Worm (Caenorhabditis elegans): ENCODE results near the gene csa-1.

The csa-1 gene

DNA sequence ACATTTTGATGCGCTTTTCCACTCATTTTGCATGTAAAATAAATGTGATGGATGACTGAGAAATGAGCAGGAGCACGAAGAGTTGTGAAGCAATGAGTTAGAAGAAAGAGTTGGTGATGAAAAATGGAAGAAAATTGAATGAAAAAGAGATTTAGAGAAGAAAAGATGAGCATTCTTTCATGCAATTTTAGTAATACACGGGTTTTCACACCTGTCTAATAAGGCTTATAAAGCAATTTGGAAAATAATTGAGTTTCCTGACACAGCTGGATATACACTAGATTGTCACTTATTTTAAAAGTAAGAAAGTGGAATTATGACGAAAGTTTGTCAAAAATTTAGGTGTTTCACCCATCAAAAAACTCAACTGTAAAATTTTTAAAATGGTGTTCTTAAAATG, 8.7 kb downstream of the csa-1 start:
- TF ChIP-seq hnd-1 (tag; optimal IDR thresholded peaks at IDR 0.05) (no peak), scrt-1 (GFP tag; IDR thresholded peaks at IDR 0.05) (no peak), flt-1 (GFP tag; IDR thresholded peaks at IDR 0.05) (no peak), B0310.2 (tag; optimal IDR thresholded peaks at IDR 0.05) (no peak), tbx-11 (GFP tag; IDR thresholded peaks at IDR 0.05) (no peak), ceh-36 (tag; optimal IDR thresholded peaks at IDR 0.05) (no peak), ama-1 (optimal IDR thresholded peaks at IDR 0.05) (no peak), pes-1 (GFP tag; IDR thresholded peaks at IDR 0.05) (no peak), tra-4 (tag; optimal IDR thresholded peaks at IDR 0.05) (no peak)

DNA sequence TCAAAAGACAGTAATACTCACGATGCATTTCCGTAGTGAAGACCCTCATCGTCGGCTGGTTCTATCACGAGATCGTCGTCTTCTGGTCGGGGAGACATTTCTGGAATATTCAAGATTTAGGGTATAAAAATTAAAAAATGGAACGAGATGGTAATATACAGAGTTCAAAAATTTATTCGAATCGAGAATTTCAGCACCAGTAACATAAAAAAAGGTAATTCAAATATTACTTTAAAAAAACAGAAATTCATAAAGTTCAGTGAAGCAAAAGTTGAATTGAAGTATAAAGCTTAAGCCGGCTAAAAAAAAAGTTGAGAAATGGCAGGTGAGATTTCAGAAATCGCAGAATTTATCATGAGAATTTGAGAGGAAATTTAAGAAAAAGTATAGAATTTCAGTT, 9.3 kb downstream of the csa-1 start, which contains the start of gene cam-1:
Gene cam-1, minus strand, starts transcription at position 101 of the 400 bp plus-strand sequence.
- TF ChIP-seq ceh-36 (tag; optimal IDR thresholded peaks at IDR 0.05): no peak
- TF ChIP-seq tbx-11 (GFP tag; IDR thresholded peaks at IDR 0.05): no peak
- TF ChIP-seq ama-1 (optimal IDR thresholded peaks at IDR 0.05): no peak
- TF ChIP-seq pes-1 (GFP tag; IDR thresholded peaks at IDR 0.05): no peak
- no peak for TF ChIP-seq hmg-4 (GFP tag; optimal IDR thresholded peaks at IDR 0.05)

DNA sequence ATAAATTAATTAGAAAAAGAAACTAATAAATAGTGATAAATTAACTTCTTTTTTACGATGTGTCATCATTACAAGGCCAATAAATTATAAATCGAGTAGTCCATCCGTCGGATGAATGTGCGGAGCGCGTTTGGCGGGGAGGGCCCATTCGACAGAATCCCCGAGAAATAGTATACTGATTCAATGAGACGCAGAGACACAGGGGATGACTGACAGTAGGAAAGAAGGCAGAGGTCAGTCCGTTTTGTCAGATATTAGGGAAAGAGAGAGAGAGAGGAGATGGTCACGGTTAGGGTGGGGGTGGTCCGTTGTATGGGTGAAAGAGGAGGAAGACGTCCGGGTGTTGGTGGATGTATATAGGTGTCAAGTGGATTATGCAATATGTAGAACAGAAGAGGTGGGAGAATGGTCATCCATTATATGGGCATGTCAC, 10.9 kb downstream of the csa-1 start:
- TF ChIP-seq flt-1 (GFP tag; IDR thresholded peaks at IDR 0.05): peak; percentile 26; the same call in 1 of the 2 replicates
- no peak for TF ChIP-seq tbx-11 (GFP tag; IDR thresholded peaks at IDR 0.05)
- no peak for TF ChIP-seq tra-4 (tag; optimal IDR thresholded peaks at IDR 0.05)
- TF ChIP-seq hmg-4 (GFP tag; optimal IDR thresholded peaks at IDR 0.05): peak; percentile 74
- no peak for TF ChIP-seq ama-1 (optimal IDR thresholded peaks at IDR 0.05)
- TF ChIP-seq tbx-37 (GFP tag; conservative IDR thresholded peaks at IDR 0.05): no peak
- no peak for TF ChIP-seq aly-1 (tag; optimal IDR thresholded peaks at IDR 0.05)
- no peak for TF ChIP-seq scrt-1 (GFP tag; IDR thresholded peaks at IDR 0.05)
- TF ChIP-seq pes-1 (GFP tag; IDR thresholded peaks at IDR 0.05): no peak; the same call in 1 of the 2 replicates
- TF ChIP-seq ets-7 (tag; optimal IDR thresholded peaks at IDR 0.05): peak; percentile 48
- TF ChIP-seq B0310.2 (tag; optimal IDR thresholded peaks at IDR 0.05): peak; percentile 14
- peak; percentile 80 for TF ChIP-seq F13C5.2 (tag; optimal IDR thresholded peaks at IDR 0.05)
- peak; percentile 53; the same call in 1 of the 2 replicates for TF ChIP-seq sea-1 (GFP tag; conservative IDR thresholded peaks at IDR 0.05)
- TF ChIP-seq ceh-36 (tag; optimal IDR thresholded peaks at IDR 0.05): no peak
- no peak for TF ChIP-seq hnd-1 (tag; optimal IDR thresholded peaks at IDR 0.05)
- no peak for TF ChIP-seq ceh-13 (GFP tag; optimal IDR thresholded peaks at IDR 0.05)
- TF ChIP-seq hmbx-1 (tag; optimal IDR thresholded peaks at IDR 0.05): no peak

ce11 chrII:9306835-9307234, 12.7 kb downstream of the csa-1 start:
- TF ChIP-seq flt-1 (GFP tag; IDR thresholded peaks at IDR 0.05) (no peak), tbx-11 (GFP tag; IDR thresholded peaks at IDR 0.05) (no peak), ceh-13 (GFP tag; optimal IDR thresholded peaks at IDR 0.05) (no peak), tra-4 (tag; optimal IDR thresholded peaks at IDR 0.05) (no peak), F13C5.2 (tag; optimal IDR thresholded peaks at IDR 0.05) (no peak), aly-1 (tag; optimal IDR thresholded peaks at IDR 0.05) (no peak), ceh-36 (tag; optimal IDR thresholded peaks at IDR 0.05) (no peak), sea-1 (GFP tag; conservative IDR thresholded peaks at IDR 0.05) (no peak), tbx-37 (GFP tag; conservative IDR thresholded peaks at IDR 0.05) (no peak), hmbx-1 (tag; optimal IDR thresholded peaks at IDR 0.05) (no peak), hmg-4 (GFP tag; optimal IDR thresholded peaks at IDR 0.05) (no peak), scrt-1 (GFP tag; IDR thresholded peaks at IDR 0.05) (no peak)

- no peak for TF ChIP-seq sea-1 (GFP tag; conservative IDR thresholded peaks at IDR 0.05)
- no peak for TF ChIP-seq tbx-37 (GFP tag; conservative IDR thresholded peaks at IDR 0.05)
- TF ChIP-seq tra-4 (tag; optimal IDR thresholded peaks at IDR 0.05): no peak
- no peak for TF ChIP-seq F13C5.2 (tag; optimal IDR thresholded peaks at IDR 0.05)
- TF ChIP-seq aly-1 (tag; optimal IDR thresholded peaks at IDR 0.05): no peak
- TF ChIP-seq ets-7 (tag; optimal IDR thresholded peaks at IDR 0.05): no peak
- no peak for TF ChIP-seq hmbx-1 (tag; optimal IDR thresholded peaks at IDR 0.05)
- no peak for TF ChIP-seq scrt-1 (GFP tag; IDR thresholded peaks at IDR 0.05)
- TF ChIP-seq tbx-11 (GFP tag; IDR thresholded peaks at IDR 0.05): no peak
These were observed 14.0 kb downstream of the csa-1 start for ce11 chrII:9305575-9305974.

DNA sequence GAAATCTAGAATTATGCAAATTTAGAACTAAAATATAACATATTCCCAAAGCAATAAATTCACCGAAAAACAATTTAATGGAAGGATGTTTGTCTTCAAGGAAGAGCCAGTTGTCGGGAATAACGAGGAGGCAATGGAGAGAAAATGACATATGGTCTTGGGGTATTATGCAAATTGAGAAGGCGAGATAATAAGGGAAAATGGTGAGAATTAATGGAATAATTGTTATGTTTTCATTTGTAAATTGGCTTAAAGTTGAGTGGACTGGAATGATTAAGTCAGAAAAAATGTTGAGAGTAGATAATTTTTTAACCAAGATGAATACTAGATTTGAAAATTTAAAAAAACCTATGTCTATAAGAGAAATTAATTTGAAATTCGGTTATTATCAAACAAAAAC, 14.7 kb downstream of the csa-1 start:
- TF ChIP-seq hmbx-1 (tag; optimal IDR thresholded peaks at IDR 0.05) (no peak), ceh-13 (GFP tag; optimal IDR thresholded peaks at IDR 0.05) (no peak), tbx-37 (GFP tag; conservative IDR thresholded peaks at IDR 0.05) (no peak), pes-1 (GFP tag; IDR thresholded peaks at IDR 0.05) (no peak), ets-7 (tag; optimal IDR thresholded peaks at IDR 0.05) (no peak), flt-1 (GFP tag; IDR thresholded peaks at IDR 0.05) (no peak), tra-4 (tag; optimal IDR thresholded peaks at IDR 0.05) (no peak), F13C5.2 (tag; optimal IDR thresholded peaks at IDR 0.05) (no peak)

ce11 chrII:9303545-9303944, 16.0 kb downstream of the csa-1 start:
- TF ChIP-seq tbx-37 (GFP tag; conservative IDR thresholded peaks at IDR 0.05): no peak
- no peak for TF ChIP-seq flt-1 (GFP tag; IDR thresholded peaks at IDR 0.05)
- no peak for TF ChIP-seq ama-1 (optimal IDR thresholded peaks at IDR 0.05)
- TF ChIP-seq aly-1 (tag; optimal IDR thresholded peaks at IDR 0.05): no peak

- TF ChIP-seq aly-1 (tag; optimal IDR thresholded peaks at IDR 0.05) (no peak), hmbx-1 (tag; optimal IDR thresholded peaks at IDR 0.05) (peak; percentile 6)
These were observed 18.5 kb downstream of the csa-1 start for ce11 chrII:9301065-9301464.

DNA sequence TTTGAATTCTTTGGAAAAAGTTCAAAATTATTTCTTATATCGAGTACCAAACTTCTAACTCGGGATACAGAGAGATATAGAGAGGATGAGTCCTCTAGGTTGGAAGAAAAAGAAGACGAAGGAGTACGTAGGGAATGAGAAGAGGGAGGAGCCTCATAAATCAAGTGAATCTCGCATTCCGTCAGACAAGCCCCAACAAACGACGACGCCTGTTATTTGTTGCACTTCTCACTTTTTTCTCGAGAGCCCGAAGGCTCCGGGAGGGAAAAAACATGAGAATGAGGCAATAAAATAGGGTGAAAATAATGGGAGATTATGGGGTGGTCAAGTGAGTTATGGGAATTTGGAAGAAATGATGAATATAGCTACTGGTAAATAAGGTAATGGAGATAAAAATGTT, 19.8 kb downstream of the csa-1 start:
- TF ChIP-seq tbx-37 (GFP tag; conservative IDR thresholded peaks at IDR 0.05) (no peak), flt-1 (GFP tag; IDR thresholded peaks at IDR 0.05) (no peak), B0310.2 (tag; optimal IDR thresholded peaks at IDR 0.05) (no peak), tra-4 (tag; optimal IDR thresholded peaks at IDR 0.05) (no peak), F13C5.2 (tag; optimal IDR thresholded peaks at IDR 0.05) (no peak), ceh-36 (tag; optimal IDR thresholded peaks at IDR 0.05) (no peak), tbx-11 (GFP tag; IDR thresholded peaks at IDR 0.05) (no peak), ceh-13 (GFP tag; optimal IDR thresholded peaks at IDR 0.05) (no peak), hmbx-1 (tag; optimal IDR thresholded peaks at IDR 0.05) (no peak), ama-1 (optimal IDR thresholded peaks at IDR 0.05) (no peak), scrt-1 (GFP tag; IDR thresholded peaks at IDR 0.05) (no peak), hmg-4 (GFP tag; optimal IDR thresholded peaks at IDR 0.05) (no peak), hnd-1 (tag; optimal IDR thresholded peaks at IDR 0.05) (no peak), sea-1 (GFP tag; conservative IDR thresholded peaks at IDR 0.05) (no peak), aly-1 (tag; optimal IDR thresholded peaks at IDR 0.05) (no peak), ets-7 (tag; optimal IDR thresholded peaks at IDR 0.05) (no peak), pes-1 (GFP tag; IDR thresholded peaks at IDR 0.05) (no peak)

All from whole organism, early embryonic.